Worm (Caenorhabditis elegans) whole organism, L3 larva: ENCODE measurements around the gene srd-13.

ENCODE experiments used
- R02D3.7 ChIP-seq: fragments of 150-350 bp; optimal IDR thresholded peaks from 2 replicates; lab custom pipeline; 2014; ENCODE audit warnings: missing biosample characterization, missing genetic modification characterization
- ama-1 ChIP-seq: fragments of 150-350 bp; optimal IDR thresholded peaks from 2 replicates; lab custom pipeline; 2018
- ceh-16 ChIP-seq: sonication (generic microtip); optimal IDR thresholded peaks from 2 replicates; lab custom pipeline; 2017; ENCODE audit warnings: missing biosample characterization, missing genetic modification characterization
- ceh-28 ChIP-seq: fragments of 150-350 bp; optimal IDR thresholded peaks from 2 replicates; lab custom pipeline; 2014; ENCODE audit warnings: missing biosample characterization, missing genetic modification reagents, missing genetic modification characterization
- ceh-82 ChIP-seq: fragments of 150-350 bp; optimal IDR thresholded peaks from 2 replicates; lab custom pipeline; 2014; ENCODE audit warnings: missing biosample characterization, missing genetic modification characterization
- egl-27 ChIP-seq: sonication (generic microtip); optimal IDR thresholded peaks from 4 replicates; lab custom pipeline; 2017; ENCODE audit warnings: missing biosample characterization, missing genetic modification reagents, missing genetic modification characterization
- elt-1 ChIP-seq: fragments of 150-350 bp; optimal IDR thresholded peaks from 2 replicates; lab custom pipeline; 2014; ENCODE audit warnings: missing biosample characterization, missing genetic modification characterization
- elt-2 ChIP-seq: sonication (generic microtip); optimal IDR thresholded peaks from 2 replicates; lab custom pipeline; 2016; ENCODE audit warnings: missing genetic modification reagents, mild to moderate bottlenecking, missing genetic modification characterization, missing compliant biosample characterization
- elt-3 ChIP-seq, 3 experiments: fragments of 150-350 bp in 1 of 3; sonication (generic microtip) in 2 of 3; optimal IDR thresholded peaks; 2 replicates in 2 of 3; 4 replicates in 1 of 3; lab custom pipeline; 2014 to 2017; ENCODE audit warnings: missing biosample characterization in 3 of 3, missing genetic modification characterization in 3 of 3
- eor-1 ChIP-seq, 2 experiments: fragments of 150-350 bp; optimal IDR thresholded peaks; 2 replicates each; lab custom pipeline; 2014 to 2018; ENCODE audit warnings: missing biosample characterization in 2 of 2, missing genetic modification characterization in 2 of 2
- fos-1 ChIP-seq: fragments of 150-350 bp; optimal IDR thresholded peaks from 2 replicates; lab custom pipeline; 2014; ENCODE audit warnings: missing biosample characterization, missing genetic modification characterization
- hmg-11 ChIP-seq: sonication (generic microtip); optimal IDR thresholded peaks from 2 replicates; lab custom pipeline; 2016; ENCODE audit warnings: missing genetic modification characterization, missing compliant biosample characterization
- jun-1 ChIP-seq: fragments of 150-350 bp; optimal IDR thresholded peaks from 2 replicates; lab custom pipeline; 2014; ENCODE audit warnings: missing biosample characterization, missing genetic modification reagents, missing genetic modification characterization
- lin-15B ChIP-seq: fragments of 150-350 bp; optimal IDR thresholded peaks from 2 replicates; lab custom pipeline; 2014; ENCODE audit warnings: missing biosample characterization, missing genetic modification characterization
- lsy-12 ChIP-seq: sonication (generic microtip); optimal IDR thresholded peaks from 2 replicates; lab custom pipeline; 2016; ENCODE audit warnings: mild to moderate bottlenecking, missing genetic modification characterization, missing compliant biosample characterization
- mml-1 ChIP-seq: fragments of 150-350 bp; sonication (generic microtip); optimal IDR thresholded peaks from 3 replicates; lab custom pipeline; 2014; ENCODE audit warnings: missing biosample characterization, missing genetic modification characterization
- nfya-1 ChIP-seq: sonication (generic microtip); optimal IDR thresholded peaks from 2 replicates; lab custom pipeline; 2017; ENCODE audit warnings: missing genetic modification characterization, mild to moderate bottlenecking, missing compliant biosample characterization, antibody characterized with exemption, moderate library complexity; ENCODE audit not compliant: insufficient read depth
- nhr-11 ChIP-seq: fragments of 150-350 bp; optimal IDR thresholded peaks from 2 replicates; lab custom pipeline; 2014; ENCODE audit warnings: missing biosample characterization, missing genetic modification characterization
- nhr-237 ChIP-seq: fragments of 150-350 bp; optimal IDR thresholded peaks from 2 replicates; lab custom pipeline; 2014; ENCODE audit warnings: missing biosample characterization, missing genetic modification characterization
- nhr-43 ChIP-seq: sonication (generic microtip); optimal IDR thresholded peaks from 2 replicates; lab custom pipeline; 2016; ENCODE audit warnings: mild to moderate bottlenecking, missing genetic modification characterization, missing compliant biosample characterization; ENCODE audit not compliant: poor library complexity, severe bottlenecking
- nhr-67 ChIP-seq: fragments of 150-350 bp; optimal IDR thresholded peaks from 2 replicates; lab custom pipeline; 2014; ENCODE audit warnings: missing biosample characterization, missing genetic modification characterization
- nhr-77 ChIP-seq: fragments of 150-350 bp; optimal IDR thresholded peaks from 2 replicates; lab custom pipeline; 2014; ENCODE audit warnings: missing biosample characterization, missing genetic modification characterization
- pha-4 ChIP-seq: fragments of 150-350 bp; optimal IDR thresholded peaks from 2 replicates; lab custom pipeline; 2014; ENCODE audit warnings: missing biosample characterization, missing genetic modification reagents, missing genetic modification characterization
- pqm-1 ChIP-seq: fragments of 150-350 bp; optimal IDR thresholded peaks from 2 replicates; lab custom pipeline; 2017; ENCODE audit warnings: missing biosample characterization, missing genetic modification characterization, inconsistent platforms
- sea-2 ChIP-seq: fragments of 150-350 bp; sonication (generic microtip); optimal IDR thresholded peaks from 4 replicates; lab custom pipeline; 2014; ENCODE audit warnings: missing biosample characterization, missing genetic modification reagents, missing genetic modification characterization
- snpc-4 ChIP-seq: fragments of 150-350 bp; optimal IDR thresholded peaks from 2 replicates; lab custom pipeline; 2014; ENCODE audit warnings: missing biosample characterization, missing genetic modification characterization
- unc-39 ChIP-seq: sonication (generic microtip); optimal IDR thresholded peaks from 4 replicates; lab custom pipeline; 2017; ENCODE audit warnings: missing biosample characterization, missing genetic modification characterization
- unc-62 ChIP-seq: fragments of 150-350 bp; sonication (generic microtip); optimal IDR thresholded peaks from 4 replicates; lab custom pipeline; 2014; ENCODE audit warnings: missing biosample characterization, missing genetic modification reagents, missing genetic modification characterization
- zag-1 ChIP-seq: fragments of 150-350 bp; optimal IDR thresholded peaks from 2 replicates; lab custom pipeline; 2014; ENCODE audit warnings: missing biosample characterization, missing genetic modification characterization
- ztf-11 ChIP-seq: fragments of 150-350 bp; optimal IDR thresholded peaks from 2 replicates; lab custom pipeline; 2014; ENCODE audit warnings: missing biosample characterization, missing genetic modification characterization

srd-13 gene

DNA sequence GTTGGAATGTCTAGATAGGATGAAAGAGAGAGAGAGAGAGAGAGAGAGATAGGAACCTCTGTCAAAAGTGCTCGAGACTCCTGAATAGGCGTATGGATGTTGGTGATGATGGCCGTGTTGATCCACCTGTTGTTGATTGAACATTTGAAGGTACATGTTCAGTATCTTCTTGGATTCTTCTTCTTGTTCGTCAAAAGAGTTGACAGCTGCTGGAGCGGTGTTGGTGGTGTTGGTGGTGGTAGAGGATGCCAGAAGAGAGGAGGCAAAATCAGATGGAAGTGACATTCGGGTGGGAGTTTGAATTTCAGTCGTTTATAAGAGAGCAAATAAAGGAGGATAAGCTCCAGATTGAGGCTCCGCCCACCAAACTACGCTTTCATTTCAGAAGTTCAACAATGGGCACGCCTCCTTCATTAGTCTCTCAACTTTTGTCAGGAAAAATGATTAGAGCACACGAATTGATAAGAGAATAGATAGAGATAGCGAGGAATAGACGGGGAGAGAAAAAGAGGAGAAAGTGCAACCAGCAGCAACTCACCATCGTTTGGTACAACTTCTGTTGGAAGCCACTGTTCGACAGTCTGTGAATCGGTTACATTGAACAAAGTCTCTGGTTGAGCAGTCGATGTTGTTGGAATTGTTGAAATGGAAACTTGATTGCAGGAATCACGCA lies 17.5 kb upstream of the srd-13 start:
- no peak for TF ChIP-seq sea-2 (GFP tag; lab: Kevin White, UChicago)
- no peak for TF ChIP-seq mml-1 (tag; lab: Kevin White, UChicago)
- TF ChIP-seq ztf-11 (tag; lab: Kevin White, UChicago) = no peak
- TF ChIP-seq elt-3 (tag; optimal IDR thresholded peaks at IDR 0.05; lab: Kevin White, UChicago) = no peak
- peak; percentile 8 for TF ChIP-seq ama-1 (lab: Kevin White, UChicago)
- peak; percentile 50 for TF ChIP-seq pqm-1 (tag; lab: Kevin White, UChicago)
- TF ChIP-seq nhr-237 (tag; lab: Kevin White, UChicago) = no peak
- no peak for TF ChIP-seq lsy-12
- no peak for TF ChIP-seq snpc-4 (tag; lab: Kevin White, UChicago)
- peak; percentile 63 for TF ChIP-seq elt-2

DNA sequence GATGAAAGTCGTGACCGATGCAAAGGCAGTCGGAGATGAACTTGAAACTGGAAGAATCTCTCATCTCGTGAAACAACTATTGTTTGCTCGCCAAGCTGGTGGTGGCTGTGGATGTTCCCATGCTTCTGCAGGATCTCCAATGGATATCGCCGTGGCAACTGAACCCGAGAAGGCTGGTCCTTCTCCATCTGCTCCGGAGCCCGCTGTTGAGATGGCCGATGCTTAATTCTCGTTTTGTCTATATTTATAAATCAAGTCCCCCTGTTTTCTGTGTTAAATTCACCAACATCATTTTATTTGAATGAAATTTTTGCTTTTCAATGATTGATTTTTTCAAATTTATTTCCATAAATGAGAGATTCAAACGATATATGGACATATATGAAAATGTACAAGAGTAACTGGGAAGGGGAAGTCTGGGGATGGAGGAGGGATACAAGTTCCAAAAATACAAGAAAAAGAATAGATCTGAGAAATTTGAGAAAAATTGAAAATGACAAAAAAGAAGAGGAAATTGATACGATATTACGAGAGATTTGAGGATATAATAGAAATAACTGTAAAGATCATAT lies 15.4 kb upstream of the srd-13 start:
- peak; percentile 11 for TF ChIP-seq nhr-43
- TF ChIP-seq nhr-77 = no peak
- TF ChIP-seq eor-1 (tag; optimal IDR thresholded peaks at IDR 0.05; lab: Kevin White, UChicago) = no peak

DNA sequence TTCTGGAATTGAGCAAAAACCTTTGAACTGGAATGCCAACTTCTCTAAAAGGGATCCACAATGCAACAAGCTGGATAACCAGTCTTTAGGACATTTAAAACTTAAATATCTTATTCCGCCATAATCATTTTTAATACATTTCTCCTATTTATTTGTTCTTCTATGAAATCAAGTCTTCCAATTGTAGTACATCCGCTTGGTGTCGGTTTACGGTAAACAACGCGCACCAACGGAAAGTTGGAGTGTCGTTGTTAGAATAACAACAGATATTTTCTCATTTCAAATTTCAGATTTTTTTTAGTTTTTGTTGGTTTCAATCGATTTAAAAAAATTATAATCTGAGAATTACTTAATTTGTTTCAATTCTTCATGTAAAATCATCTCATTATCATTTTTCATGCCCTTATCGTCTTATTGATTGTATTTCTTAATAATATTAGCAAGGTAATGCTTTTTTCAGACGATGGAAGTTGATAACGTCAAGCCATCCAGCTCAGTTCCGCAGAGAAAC lies 13.7 kb upstream of the srd-13 start, which contains the start of gene csn-5:
TSS of gene csn-5 (plus strand) at position 461 of the 511 bp plus-strand sequence.
- TF ChIP-seq R02D3.7 (tag; lab: Kevin White, UChicago) = peak; percentile 90
- TF ChIP-seq lin-15B (tag; lab: Kevin White, UChicago) = peak; percentile 20
- TF ChIP-seq pha-4 (tag; lab: Kevin White, UChicago) = peak; percentile 56
- TF ChIP-seq nfya-1 = peak; percentile 15
- TF ChIP-seq sea-2 (GFP tag; lab: Kevin White, UChicago) = no peak
- TF ChIP-seq jun-1 = no peak
- TF ChIP-seq, all 47 proteins: peak for 4

DNA sequence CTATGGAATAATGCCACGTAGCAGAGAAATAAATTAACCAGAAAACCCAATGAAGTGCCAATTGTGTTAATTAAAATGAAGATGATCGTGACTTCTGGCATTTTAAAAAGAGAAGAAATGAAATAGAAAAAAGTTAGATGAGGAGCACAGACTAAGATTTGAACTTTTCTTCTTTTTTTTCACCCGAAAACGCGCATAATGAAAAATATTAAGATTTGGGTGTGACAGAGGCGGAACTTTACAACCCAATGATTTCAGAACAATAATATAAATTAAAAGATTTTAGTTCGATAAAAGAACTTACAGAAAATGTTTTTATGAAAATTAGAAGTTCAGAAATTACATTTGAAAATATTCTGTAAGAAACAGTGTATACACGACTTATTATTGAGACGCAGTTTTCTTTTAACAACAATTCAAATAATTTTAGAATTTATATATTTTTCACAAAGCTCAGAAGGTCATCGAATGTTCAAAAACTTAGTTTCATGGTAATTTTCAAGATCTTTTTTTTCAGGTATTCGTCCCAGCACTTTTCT lies 10.1 kb upstream of the srd-13 start, which contains the start of the genes srd-8 and B0547.2:
TSS of gene srd-8 (minus strand) at position 101 of the 539 bp plus-strand sequence.
TSS of gene B0547.2 (plus strand) at position 489 of the 539 bp plus-strand sequence.
- TF ChIP-seq ceh-82 = no peak
- no peak for TF ChIP-seq nhr-11 (tag; lab: Kevin White, UChicago)
- no peak for TF ChIP-seq unc-39 (tag; lab: Kevin White, UChicago)
- TF ChIP-seq egl-27 (tag; lab: Kevin White, UChicago) = no peak
- no peak for TF ChIP-seq unc-62
- no peak for TF ChIP-seq lin-15B (tag; lab: Kevin White, UChicago)
- TF ChIP-seq nhr-43 = no peak
- no peak for TF ChIP-seq nfya-1

DNA sequence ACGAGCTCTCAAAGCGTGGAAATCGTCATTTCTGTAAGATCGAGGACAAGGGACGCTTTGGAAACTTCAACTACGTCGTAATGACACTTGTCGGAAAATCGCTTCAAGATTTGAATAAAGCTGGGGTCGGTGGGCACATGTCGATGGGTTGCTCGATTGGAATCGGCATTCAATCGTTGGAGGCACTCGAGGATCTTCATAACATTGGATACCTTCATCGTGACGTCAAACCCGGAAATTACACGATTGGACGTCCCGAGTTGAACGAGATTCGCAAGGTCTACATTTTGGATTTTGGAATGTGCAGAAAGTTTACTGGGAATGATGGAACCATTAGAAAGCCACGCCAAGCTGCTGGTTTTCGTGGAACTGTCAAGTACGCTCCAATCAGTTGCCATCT lies 2.9 kb downstream of the srd-13 start:
- TF ChIP-seq zag-1 (no peak), ztf-11 (tag; lab: Kevin White, UChicago) (no peak), elt-2 (no peak), elt-1 (tag; lab: Kevin White, UChicago) (no peak), ceh-28 (tag; lab: Kevin White, UChicago) (no peak), eor-1 (tag; optimal IDR thresholded peaks at IDR 0.05; lab: Kevin White, UChicago) (no peak), snpc-4 (tag; lab: Kevin White, UChicago) (no peak), nhr-67 (tag; lab: Kevin White, UChicago) (no peak)

DNA sequence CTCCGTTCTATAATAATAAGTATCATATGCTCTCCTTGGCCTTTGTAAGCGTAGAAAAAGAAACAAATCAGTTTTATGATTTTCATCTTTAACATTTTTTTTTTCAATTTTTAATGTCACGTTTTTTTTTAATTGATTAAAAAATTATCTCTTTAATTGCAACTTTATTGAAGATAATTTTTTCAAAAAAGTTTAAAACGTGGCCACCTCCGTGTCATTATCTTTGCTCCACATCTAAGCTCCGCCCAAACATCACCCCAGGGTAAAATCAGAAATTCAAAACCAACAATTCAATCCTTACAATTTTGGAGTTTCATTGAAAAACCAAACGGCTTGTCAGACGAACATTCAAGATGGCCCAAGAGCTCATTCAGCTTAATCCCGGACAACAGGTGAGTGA lies 3.8 kb downstream of the srd-13 start, which contains the start of gene ttbk-8.2:
TSS of gene ttbk-8.2 (plus strand) at position 301 of the 400 bp plus-strand sequence.
- TF ChIP-seq fos-1 (tag; lab: Kevin White, UChicago) (no peak), R02D3.7 (tag; lab: Kevin White, UChicago) (no peak), elt-3 (tag; optimal IDR thresholded peaks at IDR 0.05; lab: Kevin White, UChicago) (no peak), ceh-16 (tag; lab: Kevin White, UChicago) (no peak), hmg-11 (tag; lab: Kevin White, UChicago) (no peak)
